Worm (Caenorhabditis elegans) whole organism, mixed stage, embryonic: ENCODE data around the gene vha-15.
A peak's percentile ranks its signal among the peaks of the same experiment; 100 is the strongest.

Experiments
- M03D4.4 ChIP-seq: sonication (generic microtip); optimal IDR thresholded peaks from 2 replicates; lab custom pipeline; 2017; ENCODE audit warnings: mild to moderate bottlenecking, missing genetic modification characterization, missing compliant biosample characterization
- bed-3 ChIP-seq: fragments of 200-800 bp; sonication (Bioruptor generic); optimal IDR thresholded peaks from 3 replicates; lab custom pipeline; 2018; ENCODE audit warnings: mild to moderate bottlenecking, missing genetic modification characterization, moderate library complexity, missing compliant biosample characterization
- blmp-1 ChIP-seq: fragments of 150-350 bp; optimal IDR thresholded peaks from 2 replicates; lab custom pipeline; 2014; ENCODE audit warnings: missing biosample characterization, missing genetic modification characterization
- ceh-39 ChIP-seq: fragments of 150-350 bp; optimal IDR thresholded peaks from 2 replicates; lab custom pipeline; 2014; ENCODE audit warnings: missing biosample characterization, missing genetic modification characterization
- ceh-43 ChIP-seq: fragments of 200-800 bp; sonication (Bioruptor generic); optimal IDR thresholded peaks from 2 replicates; lab custom pipeline; 2018; ENCODE audit warnings: mild to moderate bottlenecking, missing genetic modification characterization, moderate library complexity, missing compliant biosample characterization
- ceh-83 ChIP-seq: fragments of 200-800 bp; sonication (Bioruptor generic); optimal IDR thresholded peaks from 2 replicates; lab custom pipeline; 2018; ENCODE audit warnings: mild to moderate bottlenecking, missing genetic modification characterization, missing compliant biosample characterization
- ces-1 ChIP-seq: fragments of 150-350 bp; optimal IDR thresholded peaks from 2 replicates; lab custom pipeline; 2014; ENCODE audit warnings: missing biosample characterization, missing genetic modification reagents, missing genetic modification characterization
- cnd-1 ChIP-seq: fragments of 200-800 bp; sonication (Bioruptor generic); optimal IDR thresholded peaks from 2 replicates; lab custom pipeline; 2018; ENCODE audit warnings: mild to moderate bottlenecking, missing genetic modification characterization, missing compliant biosample characterization
- drap-1 ChIP-seq: fragments of 200-800 bp; sonication (Bioruptor generic); optimal IDR thresholded peaks from 3 replicates; lab custom pipeline; 2018; ENCODE audit warnings: mild to moderate bottlenecking, missing genetic modification characterization, missing compliant biosample characterization
- elt-1 ChIP-seq: sonication (generic microtip); optimal IDR thresholded peaks from 2 replicates; lab custom pipeline; 2017; ENCODE audit warnings: missing genetic modification characterization, mild to moderate bottlenecking, missing compliant biosample characterization, antibody characterized with exemption, moderate library complexity, borderline replicate concordance; ENCODE audit not compliant: insufficient read depth
- elt-3 ChIP-seq: fragments of 150-350 bp; optimal IDR thresholded peaks from 2 replicates; lab custom pipeline; 2014; ENCODE audit warnings: missing biosample characterization, missing genetic modification characterization
- flh-1 ChIP-seq: fragments of 200-800 bp; sonication (Bioruptor generic); optimal IDR thresholded peaks from 2 replicates; lab custom pipeline; 2018; ENCODE audit warnings: mild to moderate bottlenecking, missing genetic modification characterization, moderate library complexity, missing compliant biosample characterization
- ham-2 ChIP-seq: fragments of 200-800 bp; sonication (Bioruptor generic); optimal IDR thresholded peaks from 2 replicates; lab custom pipeline; 2018; ENCODE audit warnings: mild to moderate bottlenecking, missing genetic modification characterization, missing compliant biosample characterization
- hlh-1 ChIP-seq: fragments of 150-350 bp; optimal IDR thresholded peaks from 2 replicates; lab custom pipeline; 2014; ENCODE audit warnings: missing biosample characterization, missing genetic modification reagents, missing genetic modification characterization
- lin-13 ChIP-seq: fragments of 150-350 bp; optimal IDR thresholded peaks from 2 replicates; lab custom pipeline; 2014; ENCODE audit warnings: missing biosample characterization, missing genetic modification characterization
- lin-32 ChIP-seq: fragments of 200-800 bp; sonication (Bioruptor generic); optimal IDR thresholded peaks from 2 replicates; lab custom pipeline; 2018; ENCODE audit warnings: mild to moderate bottlenecking, missing genetic modification characterization, missing compliant biosample characterization
- lsy-2 ChIP-seq: fragments of 150-350 bp; optimal IDR thresholded peaks from 2 replicates; lab custom pipeline; 2014; ENCODE audit warnings: missing biosample characterization, missing genetic modification characterization
- mab-5 ChIP-seq: fragments of 150-350 bp; optimal IDR thresholded peaks from 2 replicates; lab custom pipeline; 2014; ENCODE audit warnings: missing biosample characterization, missing genetic modification characterization
- mep-1 ChIP-seq: fragments of 150-350 bp; optimal IDR thresholded peaks from 2 replicates; lab custom pipeline; 2017; ENCODE audit warnings: missing biosample characterization, missing genetic modification reagents, missing genetic modification characterization, inconsistent platforms
- mls-2 ChIP-seq: sonication (generic microtip); optimal IDR thresholded peaks from 2 replicates; lab custom pipeline; 2016; ENCODE audit warnings: mild to moderate bottlenecking, missing genetic modification characterization, moderate library complexity, missing compliant biosample characterization
- nhr-12 ChIP-seq: fragments of 150-350 bp; optimal IDR thresholded peaks from 2 replicates; lab custom pipeline; 2014; ENCODE audit warnings: missing biosample characterization, missing genetic modification characterization
- nhr-2 ChIP-seq: fragments of 150-350 bp; optimal IDR thresholded peaks from 2 replicates; lab custom pipeline; 2014; ENCODE audit warnings: missing biosample characterization, missing genetic modification characterization
- nhr-237 ChIP-seq: fragments of 150-350 bp; optimal IDR thresholded peaks from 2 replicates; lab custom pipeline; 2014; ENCODE audit warnings: missing biosample characterization, missing genetic modification characterization
- nhr-28 ChIP-seq: fragments of 150-350 bp; optimal IDR thresholded peaks from 2 replicates; lab custom pipeline; 2014; ENCODE audit warnings: missing biosample characterization, missing genetic modification characterization
- nhr-76 ChIP-seq: sonication (generic microtip); optimal IDR thresholded peaks from 2 replicates; lab custom pipeline; 2017; ENCODE audit warnings: missing biosample characterization, missing genetic modification characterization
- pha-4 ChIP-seq: fragments of 150-350 bp; optimal IDR thresholded peaks from 2 replicates; lab custom pipeline; 2018; ENCODE audit warnings: missing biosample characterization, missing genetic modification reagents, missing genetic modification characterization
- sem-2 ChIP-seq: fragments of 200-800 bp; sonication (Bioruptor generic); optimal IDR thresholded peaks from 2 replicates; lab custom pipeline; 2018; ENCODE audit warnings: mild to moderate bottlenecking, missing genetic modification characterization, missing compliant biosample characterization
- snpc-4 ChIP-seq: fragments of 150-350 bp; optimal IDR thresholded peaks from 2 replicates; lab custom pipeline; 2014; ENCODE audit warnings: missing biosample characterization, missing genetic modification characterization
- sptf-1 ChIP-seq: sonication (generic microtip); optimal IDR thresholded peaks from 2 replicates; lab custom pipeline; 2017; ENCODE audit warnings: mild to moderate bottlenecking, missing genetic modification characterization, moderate library complexity, missing compliant biosample characterization
- tbx-8 ChIP-seq: fragments of 200-800 bp; sonication (Bioruptor generic); optimal IDR thresholded peaks from 2 replicates; lab custom pipeline; 2018; ENCODE audit warnings: mild to moderate bottlenecking, missing genetic modification characterization, moderate library complexity, missing compliant biosample characterization
- unc-120 ChIP-seq: sonication (generic microtip); optimal IDR thresholded peaks from 2 replicates; lab custom pipeline; 2017; ENCODE audit warnings: missing genetic modification characterization, missing compliant biosample characterization; ENCODE audit not compliant: poor library complexity, severe bottlenecking
- unc-39 ChIP-seq: fragments of 150-350 bp; optimal IDR thresholded peaks from 2 replicates; lab custom pipeline; 2014; ENCODE audit warnings: missing biosample characterization, missing genetic modification characterization
- unc-62 ChIP-seq: fragments of 150-350 bp; optimal IDR thresholded peaks from 2 replicates; lab custom pipeline; 2014; ENCODE audit warnings: missing biosample characterization, missing genetic modification reagents, missing genetic modification characterization
- zip-8 ChIP-seq: fragments of 150-350 bp; optimal IDR thresholded peaks from 2 replicates; lab custom pipeline; 2014; ENCODE audit warnings: missing biosample characterization, missing genetic modification characterization
- ztf-11 ChIP-seq: fragments of 150-350 bp; optimal IDR thresholded peaks from 2 replicates; lab custom pipeline; 2014; ENCODE audit warnings: missing biosample characterization, missing genetic modification characterization

The vha-15 gene

ce11 chrX:2226875-2227355, 10.8 kb upstream of the vha-15 start:
- peak; percentile 73 for TF ChIP-seq ham-2 (GFP tag; lab: Kevin White, UChicago)
- peak; percentile 73 for TF ChIP-seq unc-120 (tag; lab: Kevin White, UChicago)
- peak; percentile 86 for TF ChIP-seq ceh-83 (GFP tag; lab: Kevin White, UChicago)
- no peak for TF ChIP-seq blmp-1 (tag; lab: Kevin White, UChicago)
- no peak for TF ChIP-seq unc-39
- TF ChIP-seq ces-1: peak; percentile 30
- TF ChIP-seq M03D4.4 (tag; lab: Kevin White, UChicago): peak; percentile 83
- TF ChIP-seq nhr-2 (tag; lab: Kevin White, UChicago): peak; percentile 94
- no peak for TF ChIP-seq mab-5 (tag; lab: Kevin White, UChicago)
- no peak for TF ChIP-seq elt-3 (tag; lab: Kevin White, UChicago)
- peak; percentile 84 for TF ChIP-seq mls-2 (tag; lab: Kevin White, UChicago)
- TF ChIP-seq ztf-11 (tag; lab: Kevin White, UChicago): peak; percentile 55
- TF ChIP-seq tbx-8: no peak
- TF ChIP-seq drap-1 (GFP tag; lab: Kevin White, UChicago): peak; percentile 84
- peak; percentile 67 for TF ChIP-seq flh-1
- peak; percentile 72 for TF ChIP-seq ceh-43 (GFP tag; lab: Kevin White, UChicago)
- TF ChIP-seq mep-1 (tag; lab: Kevin White, UChicago): peak; percentile 64
- TF ChIP-seq nhr-76 (tag; lab: Kevin White, UChicago): no peak
- peak; percentile 25 for TF ChIP-seq unc-62 (GFP tag; lab: Kevin White, UChicago)
- TF ChIP-seq pha-4 (tag; lab: Kevin White, UChicago): no peak
- no peak for TF ChIP-seq nhr-12
- TF ChIP-seq lin-13 (tag; lab: Kevin White, UChicago): no peak
- TF ChIP-seq lin-32 (GFP tag; lab: Kevin White, UChicago): peak; percentile 95
- TF ChIP-seq cnd-1 (tag; lab: Kevin White, UChicago): peak; percentile 80
- TF ChIP-seq nhr-28 (tag; lab: Kevin White, UChicago): peak; percentile 0
- TF ChIP-seq sem-2: peak; percentile 69
- peak; percentile 20 for TF ChIP-seq zip-8 (tag; lab: Kevin White, UChicago)
- no peak for TF ChIP-seq ceh-39 (tag; lab: Kevin White, UChicago)
- no peak for TF ChIP-seq elt-1 (tag; lab: Kevin White, UChicago)
- TF ChIP-seq nhr-237 (tag; lab: Kevin White, UChicago): peak; percentile 38
- no peak for TF ChIP-seq snpc-4 (tag; lab: Kevin White, UChicago)
- TF ChIP-seq lsy-2 (tag; lab: Kevin White, UChicago): peak; percentile 18
- TF ChIP-seq hlh-1 (tag; lab: Kevin White, UChicago): peak; percentile 26
- TF ChIP-seq bed-3 (GFP tag; lab: Kevin White, UChicago): peak; percentile 71
- TF ChIP-seq sptf-1: peak; percentile 92

ce11 chrX:2229305-2230172, 8.2 kb upstream of the vha-15 start, which contains the start of gene lin-32:
Gene lin-32, minus strand, starts transcription at chrX:2230122.
- TF ChIP-seq tbx-8 (no peak), cnd-1 (tag; lab: Kevin White, UChicago) (no peak), ceh-43 (GFP tag; lab: Kevin White, UChicago) (no peak), lin-32 (GFP tag; lab: Kevin White, UChicago) (peak; percentile 75), drap-1 (GFP tag; lab: Kevin White, UChicago) (no peak), flh-1 (no peak), M03D4.4 (tag; lab: Kevin White, UChicago) (no peak), ceh-39 (tag; lab: Kevin White, UChicago) (no peak), snpc-4 (tag; lab: Kevin White, UChicago) (no peak)

- TF ChIP-seq elt-1 (tag; lab: Kevin White, UChicago) (peak; percentile 12), M03D4.4 (tag; lab: Kevin White, UChicago) (no peak), cnd-1 (tag; lab: Kevin White, UChicago) (no peak), ham-2 (GFP tag; lab: Kevin White, UChicago) (no peak), pha-4 (tag; lab: Kevin White, UChicago) (no peak), snpc-4 (tag; lab: Kevin White, UChicago) (no peak), nhr-2 (tag; lab: Kevin White, UChicago) (peak; percentile 94), ces-1 (no peak), unc-120 (tag; lab: Kevin White, UChicago) (no peak), flh-1 (no peak), mep-1 (tag; lab: Kevin White, UChicago) (no peak), ceh-83 (GFP tag; lab: Kevin White, UChicago) (no peak), hlh-1 (tag; lab: Kevin White, UChicago) (no peak), nhr-12 (no peak), unc-62 (GFP tag; lab: Kevin White, UChicago) (no peak), ceh-39 (tag; lab: Kevin White, UChicago) (no peak), elt-3 (tag; lab: Kevin White, UChicago) (no peak), sptf-1 (no peak), tbx-8 (no peak), nhr-28 (tag; lab: Kevin White, UChicago) (no peak), zip-8 (tag; lab: Kevin White, UChicago) (peak; percentile 69), blmp-1 (tag; lab: Kevin White, UChicago) (no peak), lsy-2 (tag; lab: Kevin White, UChicago) (no peak), ceh-43 (GFP tag; lab: Kevin White, UChicago) (no peak)
Observed at ce11 chrX:2231346-2231745, 6.4 kb upstream of the vha-15 start.
